Worm (Caenorhabditis elegans): ENCODE data around the gene nhr-149.
"Not testable (repeated sequence)": the region's sequence is repeated elsewhere in the genome, so short reads cannot be mapped to it uniquely, and the experiment has no call there.

The nhr-149 gene

ce11 chrV:7352186-7353053 lies 3.0 kb upstream of the nhr-149 start, which contains the start of the genes srh-231 and srh-275:
Gene srh-231 (minus strand): TSS chrV:7352236.
Gene srh-275 (plus strand): TSS chrV:7353003.
- TF ChIP-seq Y22D7AL.16 (tag; optimal IDR thresholded peaks at IDR 0.05), result no peak
- no peak for TF ChIP-seq odd-2 (tag; optimal IDR thresholded peaks at IDR 0.05)
- TF ChIP-seq pat-9 (tag; optimal IDR thresholded peaks at IDR 0.05), result no peak

- TF ChIP-seq sox-4 (tag; optimal IDR thresholded peaks at IDR 0.05); nfya-1 (tag; optimal IDR thresholded peaks at IDR 0.05); unc-3 (GFP tag; conservative IDR thresholded peaks at IDR 0.05); unc-3 (tag; optimal IDR thresholded peaks at IDR 0.05): not testable (repeated sequence)
These were observed 3.9 kb downstream of the nhr-149 start, which contains the start of gene nhr-147 for ce11 chrV:7345494-7345893. Gene nhr-147 (plus strand): TSS chrV:7345794.

- no peak for TF ChIP-seq K09A11.1 (tag; optimal IDR thresholded peaks at IDR 0.05; ENCODE audit: insufficient read depth)
- TF ChIP-seq unc-86 (tag; optimal IDR thresholded peaks at IDR 0.05), result no peak
- TF ChIP-seq Y22D7AL.16 (tag; optimal IDR thresholded peaks at IDR 0.05), result no peak
- TF ChIP-seq fax-1 (tag; optimal IDR thresholded peaks at IDR 0.05), result no peak
- TF ChIP-seq gmeb-2 (tag; optimal IDR thresholded peaks at IDR 0.05), result no peak
- TF ChIP-seq dve-1 (tag; optimal IDR thresholded peaks at IDR 0.05), result no peak
- no peak for TF ChIP-seq fkh-10 (GFP tag; optimal IDR thresholded peaks at IDR 0.05)
- TF ChIP-seq ceh-9 (tag; optimal IDR thresholded peaks at IDR 0.05), result no peak
- TF ChIP-seq npax-4 (tag; optimal IDR thresholded peaks at IDR 0.05), result no peak
- no peak for TF ChIP-seq ceh-48 (tag; optimal IDR thresholded peaks at IDR 0.05)
- TF ChIP-seq ama-1 (optimal IDR thresholded peaks at IDR 0.05), result no peak
- TF ChIP-seq pha-2 (tag; optimal IDR thresholded peaks at IDR 0.05), result no peak
- TF ChIP-seq ttx-3 (tag; optimal IDR thresholded peaks at IDR 0.05), result no peak
- no peak for TF ChIP-seq rnt-1 (tag; optimal IDR thresholded peaks at IDR 0.05)
- TF ChIP-seq hlh-8 (tag; optimal IDR thresholded peaks at IDR 0.05), result no peak
These were observed 5.9 kb downstream of the nhr-149 start, which contains the start of gene srh-244 for ce11 chrV:7343522-7343921. Gene srh-244 (plus strand): TSS chrV:7343822.

- no peak for TF ChIP-seq fax-1 (tag; optimal IDR thresholded peaks at IDR 0.05)
- TF ChIP-seq fkh-6 (tag; optimal IDR thresholded peaks at IDR 0.05), result no peak
- TF ChIP-seq F13H6.1 (tag; optimal IDR thresholded peaks at IDR 0.05), result no peak
- no peak for TF ChIP-seq gmeb-2 (tag; optimal IDR thresholded peaks at IDR 0.05)
- TF ChIP-seq ref-2 (tag; optimal IDR thresholded peaks at IDR 0.05), result no peak
- no peak for TF ChIP-seq ceh-22 (tag; optimal IDR thresholded peaks at IDR 0.05)
- TF ChIP-seq ceh-31 (tag; optimal IDR thresholded peaks at IDR 0.05), result no peak
These were observed 7.5 kb downstream of the nhr-149 start, which contains the start of the genes nhr-263 and nhr-148 for ce11 chrV:7341942-7342341. Gene nhr-263 (minus strand): TSS chrV:7342042. Gene nhr-148 (plus strand): TSS chrV:7342156.

ce11 chrV:7339831-7340230 lies 9.6 kb downstream of the nhr-149 start, which contains the start of gene srh-187:
Gene srh-187 (minus strand): TSS chrV:7339931.
- no peak for TF ChIP-seq pax-1 (tag; optimal IDR thresholded peaks at IDR 0.05)
- no peak for TF ChIP-seq rnt-1 (tag; optimal IDR thresholded peaks at IDR 0.05)
- no peak for TF ChIP-seq Y22D7AL.16 (tag; optimal IDR thresholded peaks at IDR 0.05)
- TF ChIP-seq ceh-18 (tag; optimal IDR thresholded peaks at IDR 0.05), result no peak
- TF ChIP-seq F13H6.1 (tag; optimal IDR thresholded peaks at IDR 0.05), result no peak
- TF ChIP-seq ttx-3 (tag; optimal IDR thresholded peaks at IDR 0.05), result no peak
- TF ChIP-seq nhr-11 (tag; optimal IDR thresholded peaks at IDR 0.05), result no peak
- TF ChIP-seq pat-9 (tag; optimal IDR thresholded peaks at IDR 0.05), result no peak
- TF ChIP-seq pqm-1 (tag; optimal IDR thresholded peaks at IDR 0.05), result no peak
- TF ChIP-seq ceh-31 (tag; optimal IDR thresholded peaks at IDR 0.05), result no peak
- no peak for TF ChIP-seq fax-1 (tag; optimal IDR thresholded peaks at IDR 0.05)
- TF ChIP-seq tbx-7 (tag; optimal IDR thresholded peaks at IDR 0.05), result no peak
- no peak for TF ChIP-seq ceh-45 (GFP tag; IDR thresholded peaks at IDR 0.05)
- TF ChIP-seq unc-86 (tag; optimal IDR thresholded peaks at IDR 0.05), result no peak
- no peak for TF ChIP-seq hlh-13 (GFP tag; optimal IDR thresholded peaks at IDR 0.05)
